Fruit fly (Drosophila melanogaster) whole organism, embryonic: ENCODE data around the gene Pstk.

Experiments
- Awh ChIP-seq: fragments of 200-800 bp; sonication (Bioruptor generic); IDR thresholded peaks from 2 replicates; pipeline ENCODE4, ENCODE4 v1.3.6; 2022; ENCODE audit warnings: missing biosample characterization, missing genetic modification characterization
- CG12744 ChIP-seq: fragments of 200-800 bp; sonication (Bioruptor generic); optimal IDR thresholded peaks from 2 replicates; lab custom pipeline; 2016; ENCODE audit warnings: missing biosample characterization, missing genetic modification characterization
- CG13123 ChIP-seq: fragments of 200-800 bp; sonication (Bioruptor generic); optimal IDR thresholded peaks from 2 replicates; lab custom pipeline; 2016; ENCODE audit warnings: missing biosample characterization, missing genetic modification characterization
- CG13287 ChIP-seq: fragments of 200-800 bp; sonication (Bioruptor generic); IDR thresholded peaks from 2 replicates; pipeline ENCODE4 v1.3.6; 2022; ENCODE audit warnings: missing biosample characterization, missing genetic modification characterization; ENCODE audit not compliant: partially characterized antibody
- CG13296 ChIP-seq: fragments of 200-800 bp; sonication (Bioruptor generic); optimal IDR thresholded peaks from 3 replicates; lab custom pipeline; 2018; ENCODE audit warnings: missing biosample characterization, mild to moderate bottlenecking, missing genetic modification characterization
- CG16779 ChIP-seq: fragments of 200-800 bp; sonication (Bioruptor generic); IDR thresholded peaks from 2 replicates; pipeline ENCODE4 v1.3.6; 2022; ENCODE audit warnings: missing biosample characterization, missing genetic modification characterization
- CG16813 ChIP-seq: fragments of 200-800 bp; sonication (Bioruptor generic); IDR thresholded peaks from 3 replicates; pipeline ENCODE4 v1.3.6; 2022; ENCODE audit warnings: missing biosample characterization, missing genetic modification characterization; ENCODE audit not compliant: partially characterized antibody
- CG2116 ChIP-seq: fragments of 200-800 bp; sonication (Bioruptor generic); optimal IDR thresholded peaks from 3 replicates; lab custom pipeline; 2018; ENCODE audit warnings: missing biosample characterization, mild to moderate bottlenecking, missing genetic modification characterization
- CG31388 ChIP-seq: fragments of 200-800 bp; sonication (Bioruptor generic); optimal IDR thresholded peaks from 2 replicates; lab custom pipeline; 2016; ENCODE audit warnings: missing biosample characterization, missing genetic modification characterization
- CG31441 ChIP-seq: fragments of 200-800 bp; sonication (Bioruptor generic); IDR thresholded peaks from 2 replicates; pipeline ENCODE4 v1.3.6; 2022; ENCODE audit warnings: missing biosample characterization, missing genetic modification characterization
- CG3163 ChIP-seq: fragments of 200-800 bp; sonication (Bioruptor generic); optimal IDR thresholded peaks from 3 replicates; lab custom pipeline; 2016; ENCODE audit warnings: missing biosample characterization, missing genetic modification characterization
- CG32532 ChIP-seq: fragments of 200-800 bp; sonication (Bioruptor generic); IDR thresholded peaks from 2 replicates; pipeline ENCODE4 v1.3.6; 2022; ENCODE audit warnings: missing biosample characterization, missing genetic modification characterization
- CG3838 ChIP-seq: fragments of 200-800 bp; sonication (Bioruptor generic); optimal IDR thresholded peaks from 3 replicates; lab custom pipeline; 2016; ENCODE audit warnings: missing biosample characterization, missing genetic modification characterization
- CG7839 ChIP-seq: fragments of 200-800 bp; sonication (Bioruptor generic); optimal IDR thresholded peaks from 3 replicates; lab custom pipeline; 2018; ENCODE audit warnings: missing biosample characterization, mild to moderate bottlenecking, missing genetic modification characterization, moderate library complexity
- CG8944 ChIP-seq: fragments of 200-800 bp; sonication (Bioruptor generic); optimal IDR thresholded peaks from 3 replicates; lab custom pipeline; 2016; ENCODE audit warnings: missing biosample characterization, missing genetic modification characterization
- Chrac-16 ChIP-seq: fragments of 200-800 bp; sonication (Bioruptor generic); optimal IDR thresholded peaks from 3 replicates; lab custom pipeline; 2016; ENCODE audit warnings: missing biosample characterization, missing genetic modification characterization
- D19A ChIP-seq: fragments of 200-800 bp; optimal IDR thresholded peaks from 3 replicates; lab custom pipeline; 2019; ENCODE audit warnings: missing biosample characterization, mild to moderate bottlenecking, missing genetic modification characterization, moderate library complexity
- Dek ChIP-seq: fragments of 200-800 bp; sonication (Bioruptor generic); optimal IDR thresholded peaks from 3 replicates; lab custom pipeline; 2019; ENCODE audit warnings: missing biosample characterization, mild to moderate bottlenecking, missing genetic modification characterization, moderate library complexity
- Dll ChIP-seq: fragments of 200-800 bp; sonication (Bioruptor generic); IDR thresholded peaks from 4 replicates; pipeline ENCODE4 v1.3.6; 2022; ENCODE audit warnings: missing biosample characterization, missing genetic modification characterization; ENCODE audit not compliant: partially characterized antibody
- Eip74EF ChIP-seq, 2 experiments: fragments of 200-800 bp in 1 of 2; fragments of >200 bp in 1 of 2; sonication (Bioruptor generic) in 1 of 2; optimal IDR thresholded peaks; 2 replicates each; lab custom pipeline; 2017 to 2019; ENCODE audit warnings: missing biosample characterization in 2 of 2, missing genetic modification characterization in 2 of 2, mild to moderate bottlenecking in 1 of 2, moderate library complexity in 1 of 2
- Ets97D ChIP-seq: fragments of 200-800 bp; sonication (Bioruptor generic); optimal IDR thresholded peaks from 3 replicates; lab custom pipeline; 2016; ENCODE audit warnings: missing biosample characterization, missing genetic modification characterization
- Hand ChIP-seq: fragments of 200-800 bp; sonication (Bioruptor generic); optimal IDR thresholded peaks from 2 replicates; lab custom pipeline; 2017; ENCODE audit warnings: mild to moderate bottlenecking, missing biosample characterization, missing genetic modification reagents, missing genetic modification characterization
- Hmr ChIP-seq: fragments of 200-800 bp; sonication (Bioruptor generic); optimal IDR thresholded peaks from 3 replicates; lab custom pipeline; 2017; ENCODE audit warnings: mild to moderate bottlenecking, missing biosample characterization, missing genetic modification reagents, missing genetic modification characterization
- Hr3 ChIP-seq: fragments of 200-800 bp; sonication (Bioruptor generic); optimal IDR thresholded peaks from 3 replicates; lab custom pipeline; 2016; ENCODE audit warnings: missing biosample characterization, missing genetic modification characterization
- Jarid2 ChIP-seq: fragments of 200-800 bp; sonication (Bioruptor generic); optimal IDR thresholded peaks from 3 replicates; lab custom pipeline; 2017; ENCODE audit warnings: mild to moderate bottlenecking, missing biosample characterization, missing genetic modification reagents, missing genetic modification characterization
- MESR4 ChIP-seq: fragments of 200-800 bp; sonication (Bioruptor generic); optimal IDR thresholded peaks from 2 replicates; lab custom pipeline; 2018; ENCODE audit warnings: missing biosample characterization, mild to moderate bottlenecking, missing genetic modification characterization, moderate library complexity
- Scr ChIP-seq: fragments of 200-800 bp; sonication (Bioruptor generic); IDR thresholded peaks from 2 replicates; pipeline ENCODE4 v1.3.6; 2022; ENCODE audit warnings: missing biosample characterization, missing genetic modification characterization; ENCODE audit not compliant: partially characterized antibody
- Ssrp ChIP-seq: fragments of 200-800 bp; sonication (Bioruptor generic); optimal IDR thresholded peaks from 2 replicates; lab custom pipeline; 2018; ENCODE audit warnings: missing biosample characterization, mild to moderate bottlenecking, missing genetic modification characterization, moderate library complexity
- Trl ChIP-seq, 3 experiments: fragments of >200 bp in 2 of 3; fragments of 200-800 bp in 1 of 3; sonication (Bioruptor generic) in 1 of 3; optimal IDR thresholded peaks; 2 replicates in 1 of 3; 3 replicates in 2 of 3; lab custom pipeline; 2016 to 2017; ENCODE audit warnings: missing biosample characterization in 1 of 3, missing genetic modification characterization in 1 of 3
- cg ChIP-seq: fragments of 200-800 bp; sonication (Bioruptor generic); optimal IDR thresholded peaks from 3 replicates; lab custom pipeline; 2019; ENCODE audit warnings: missing biosample characterization, mild to moderate bottlenecking, missing genetic modification characterization, moderate library complexity
- dmrt11E ChIP-seq: fragments of 200-800 bp; sonication (Bioruptor generic); optimal IDR thresholded peaks from 3 replicates; lab custom pipeline; 2018; ENCODE audit warnings: missing biosample characterization, mild to moderate bottlenecking, missing genetic modification characterization, moderate library complexity
- en ChIP-seq: fragments of 200-800 bp; sonication (Bioruptor generic); optimal IDR thresholded peaks from 2 replicates; lab custom pipeline; 2016; ENCODE audit warnings: missing biosample characterization, missing genetic modification characterization
- esg ChIP-seq: fragments of 200-800 bp; sonication (Bioruptor generic); conservative IDR thresholded peaks from 2 replicates; pipeline ENCODE4 v1.3.6; 2022; ENCODE audit warnings: missing biosample characterization, missing genetic modification characterization
- hbn ChIP-seq: fragments of 200-800 bp; sonication (Bioruptor generic); IDR thresholded peaks from 2 replicates; pipeline ENCODE4 v1.3.6; 2022; ENCODE audit warnings: missing biosample characterization, missing genetic modification characterization; ENCODE audit not compliant: partially characterized antibody
- her ChIP-seq: fragments of 200-800 bp; sonication (Bioruptor generic); optimal IDR thresholded peaks from 2 replicates; lab custom pipeline; 2016; ENCODE audit warnings: missing biosample characterization, missing genetic modification characterization
- lbe ChIP-seq: fragments of 200-800 bp; sonication (Bioruptor generic); optimal IDR thresholded peaks from 2 replicates; lab custom pipeline; 2016; ENCODE audit warnings: missing biosample characterization, mild to moderate bottlenecking, missing genetic modification characterization
- peb ChIP-seq: fragments of 200-800 bp; sonication (Bioruptor generic); IDR thresholded peaks from 2 replicates; pipeline ENCODE4 v1.3.6; 2022; ENCODE audit warnings: missing biosample characterization, missing genetic modification characterization
- pzg ChIP-seq: fragments of 200-800 bp; sonication (Bioruptor generic); optimal IDR thresholded peaks from 3 replicates; lab custom pipeline; 2018; ENCODE audit warnings: missing biosample characterization, mild to moderate bottlenecking, missing genetic modification characterization, moderate library complexity
- repo ChIP-seq: fragments of 200-800 bp; sonication (Bioruptor generic); optimal IDR thresholded peaks from 2 replicates; lab custom pipeline; 2016; ENCODE audit warnings: missing biosample characterization, missing genetic modification characterization
- rib ChIP-seq: fragments of 200-800 bp; sonication (Bioruptor generic); IDR thresholded peaks from 2 replicates; pipeline ENCODE4 v1.3.6; 2022; ENCODE audit warnings: missing biosample characterization, missing genetic modification characterization
- row ChIP-seq: fragments of 200-800 bp; sonication (Bioruptor generic); IDR thresholded peaks from 3 replicates; pipeline ENCODE4 v1.3.6; 2022; ENCODE audit warnings: missing biosample characterization, missing genetic modification characterization
- sna ChIP-seq: fragments of 200-800 bp; sonication (Bioruptor generic); IDR thresholded peaks from 2 replicates; pipeline ENCODE4 v1.3.6; 2022; ENCODE audit warnings: missing biosample characterization, missing genetic modification characterization; ENCODE audit not compliant: partially characterized antibody
- so ChIP-seq: fragments of 200-800 bp; sonication (Bioruptor generic); IDR thresholded peaks from 3 replicates; pipeline ENCODE4 v1.3.6; 2022; ENCODE audit warnings: missing biosample characterization, missing genetic modification characterization
- stwl ChIP-seq: fragments of 200-800 bp; sonication (Bioruptor generic); optimal IDR thresholded peaks from 3 replicates; lab custom pipeline; 2018; ENCODE audit warnings: missing biosample characterization, mild to moderate bottlenecking, missing genetic modification characterization, moderate library complexity
- trh ChIP-seq: fragments of 200-800 bp; sonication (Bioruptor generic); optimal IDR thresholded peaks from 2 replicates; lab custom pipeline; 2016; ENCODE audit warnings: missing biosample characterization, missing genetic modification characterization
- vvl ChIP-seq: fragments of 200-800 bp; sonication (Bioruptor generic); IDR thresholded peaks from 2 replicates; pipeline ENCODE4 v1.3.6; 2022; ENCODE audit warnings: missing biosample characterization, missing genetic modification characterization

Pstk gene

DNA sequence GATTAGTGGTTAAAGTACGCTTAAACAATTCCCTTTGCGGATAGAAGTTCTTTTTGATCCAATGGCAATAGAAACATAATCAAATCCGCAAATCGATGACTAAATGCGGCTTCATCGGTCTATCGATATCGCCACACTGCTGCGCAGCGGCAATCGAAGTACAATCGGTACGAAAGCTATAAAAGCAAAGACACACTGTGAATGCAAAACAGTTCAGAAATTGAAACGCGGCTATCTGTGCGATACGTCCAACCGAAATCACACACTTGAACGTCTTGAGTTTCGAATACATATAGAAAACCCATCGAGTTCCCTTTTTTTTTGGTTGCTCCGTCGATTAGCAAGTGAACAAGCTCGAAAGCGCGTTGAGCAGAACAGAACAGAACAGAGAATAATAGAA is 13.3 kb downstream of the Pstk start, which contains the start of gene CG14207 (continued):
- TF ChIP-seq repo (GFP tag; lab: Kevin White, UChicago), result no peak
- TF ChIP-seq CG12744 (GFP tag; lab: Kevin White, UChicago), result no peak
- TF ChIP-seq Hmr (GFP tag; lab: Kevin White, UChicago), result peak; percentile 32
- peak; percentile 57; the same call in 1 of the 2 replicates for TF ChIP-seq hbn (GFP tag; lab: Robert Waterston, UW)
- peak; percentile 80 for TF ChIP-seq CG13287 (GFP tag; lab: Robert Waterston, UW)
- TF ChIP-seq cg (GFP tag; lab: Kevin White, UChicago), result peak; percentile 0
- TF ChIP-seq esg (GFP tag; lab: Robert Waterston, UW), result no peak
- TF ChIP-seq Awh (GFP tag; lab: Robert Waterston, UW), result no peak
- peak; percentile 22 for TF ChIP-seq MESR4
- TF ChIP-seq trh (GFP tag; lab: Kevin White, UChicago), result no peak
- no peak for TF ChIP-seq CG8944
- peak; percentile 67 for TF ChIP-seq Scr (GFP tag; lab: Robert Waterston, UW)
- TF ChIP-seq CG13123 (GFP tag; lab: Kevin White, UChicago), result no peak
- TF ChIP-seq Ssrp (tag; lab: Kevin White, UChicago), result no peak
- peak; percentile 57; the same call in 1 of the 2 replicates for TF ChIP-seq sna (GFP tag; lab: Robert Waterston, UW)
- TF ChIP-seq dmrt11E (tag; lab: Kevin White, UChicago), result no peak
- peak; percentile 62; the same call in 2 of the 3 replicates for TF ChIP-seq CG16813 (GFP tag; lab: Robert Waterston, UW)
- no peak for TF ChIP-seq Eip74EF (GFP tag; optimal IDR thresholded peaks at IDR 0.05; lab: Kevin White, UChicago)
- TF ChIP-seq Chrac-16 (GFP tag; lab: Kevin White, UChicago), result no peak
- peak; percentile 54; the same call in 1 of the 2 replicates for TF ChIP-seq rib
- TF ChIP-seq CG16779 (GFP tag; lab: Robert Waterston, UW), result 0 out of 2 replicates have a peak, but pooled peaks have one; percentile 40
- peak; percentile 42 for TF ChIP-seq lbe (GFP tag; lab: Kevin White, UChicago)
- TF ChIP-seq Hand (GFP tag; lab: Kevin White, UChicago), result peak; percentile 48
- peak; percentile 9; the same call in 1 of the 2 replicates for TF ChIP-seq CG32532 (GFP tag; lab: Robert Waterston, UW)
- TF ChIP-seq CG13296, result peak; percentile 40
- TF ChIP-seq CG3838 (GFP tag; lab: Kevin White, UChicago), result no peak
- no peak for TF ChIP-seq Trl (optimal IDR thresholded peaks at IDR 0.05; lab: Kevin White, UChicago)
- TF ChIP-seq Trl (GFP tag; optimal IDR thresholded peaks at IDR 0.05; lab: Kevin White, UChicago), result peak; percentile 7
- peak; percentile 49 for TF ChIP-seq her (GFP tag; lab: Kevin White, UChicago)
- TF ChIP-seq so (GFP tag; lab: Robert Waterston, UW), result peak; percentile 37; the same call in 1 of the 3 replicates
- peak; percentile 19 for TF ChIP-seq CG3163 (GFP tag; lab: Kevin White, UChicago)
- TF ChIP-seq Hr3 (GFP tag; lab: Kevin White, UChicago), result no peak
- TF ChIP-seq peb (GFP tag; lab: Robert Waterston, UW), result no peak
- peak; percentile 86 for TF ChIP-seq CG2116
- peak; percentile 51 for TF ChIP-seq pzg (GFP tag; lab: Kevin White, UChicago)
- 0 out of 2 replicates have a peak, but pooled peaks have one; percentile 14 for TF ChIP-seq CG31441
- TF ChIP-seq stwl (tag; lab: Kevin White, UChicago), result peak; percentile 73
- peak; percentile 7 for TF ChIP-seq CG7839 (tag; lab: Kevin White, UChicago)
- TF ChIP-seq Jarid2 (GFP tag; lab: Kevin White, UChicago), result peak; percentile 77
- peak; percentile 13; the same call in 1 of the 3 replicates for TF ChIP-seq row
- TF ChIP-seq Dll, result peak; percentile 67
- TF ChIP-seq vvl, result peak; percentile 64
- no peak for TF ChIP-seq en
- TF ChIP-seq Ets97D, result peak; percentile 41
- no peak for TF ChIP-seq CG31388
- TF ChIP-seq D19A (tag; lab: Kevin White, UChicago), result peak; percentile 20
- peak; percentile 14 for TF ChIP-seq Dek
